Worm (Caenorhabditis elegans) whole organism, L2 larva: ENCODE measurements around the gene haao-1.

Source experiments
- C34F6.9 ChIP-seq: fragments of 150-350 bp; optimal IDR thresholded peaks from 2 replicates; lab custom pipeline; 2014; ENCODE audit warnings: missing biosample characterization, missing genetic modification characterization
- F13H6.1 ChIP-seq: sonication (generic microtip); optimal IDR thresholded peaks from 2 replicates; lab custom pipeline; 2016; ENCODE audit warnings: missing genetic modification characterization, missing compliant biosample characterization
- R02D3.7 ChIP-seq: fragments of 150-350 bp; optimal IDR thresholded peaks from 2 replicates; lab custom pipeline; 2014; ENCODE audit warnings: missing biosample characterization, missing genetic modification characterization
- Y55F3AM.14 ChIP-seq: fragments of 200-800 bp; sonication (Bioruptor generic); optimal IDR thresholded peaks from 2 replicates; lab custom pipeline; 2018; ENCODE audit warnings: mild to moderate bottlenecking, missing genetic modification characterization, missing compliant biosample characterization
- ama-1 ChIP-seq: fragments of 150-350 bp; optimal IDR thresholded peaks from 2 replicates; lab custom pipeline; 2018; ENCODE audit warnings: inconsistent platforms
- ceh-16 ChIP-seq: fragments of 150-350 bp; optimal IDR thresholded peaks from 2 replicates; lab custom pipeline; 2014; ENCODE audit warnings: missing biosample characterization, missing genetic modification characterization
- crh-2 ChIP-seq: sonication (generic microtip); optimal IDR thresholded peaks from 2 replicates; lab custom pipeline; 2017; ENCODE audit warnings: missing biosample characterization, missing genetic modification characterization
- egl-27 ChIP-seq: sonication (generic microtip); optimal IDR thresholded peaks from 3 replicates; lab custom pipeline; 2017; ENCODE audit warnings: missing biosample characterization, missing genetic modification reagents, missing genetic modification characterization
- elt-1 ChIP-seq: fragments of 150-350 bp; optimal IDR thresholded peaks from 2 replicates; lab custom pipeline; 2014; ENCODE audit warnings: missing biosample characterization, missing genetic modification characterization
- elt-3 ChIP-seq: sonication (generic microtip); optimal IDR thresholded peaks from 2 replicates; lab custom pipeline; 2017; ENCODE audit warnings: missing biosample characterization, missing genetic modification characterization
- fos-1 ChIP-seq: fragments of 150-350 bp; optimal IDR thresholded peaks from 2 replicates; lab custom pipeline; 2014; ENCODE audit warnings: missing biosample characterization, missing genetic modification characterization
- gmeb-1 ChIP-seq: fragments of 150-350 bp; optimal IDR thresholded peaks from 2 replicates; lab custom pipeline; 2014; ENCODE audit warnings: missing biosample characterization, missing genetic modification characterization
- lin-11 ChIP-seq: fragments of 150-350 bp; sonication (generic microtip); optimal IDR thresholded peaks from 2 replicates; lab custom pipeline; 2014; ENCODE audit warnings: missing biosample characterization, missing genetic modification characterization, inconsistent platforms, mixed read lengths
- lin-13 ChIP-seq: fragments of 150-350 bp; optimal IDR thresholded peaks from 2 replicates; lab custom pipeline; 2014; ENCODE audit warnings: missing biosample characterization, missing genetic modification reagents, missing genetic modification characterization
- lsy-2 ChIP-seq, 2 experiments: fragments of 150-350 bp in 1 of 2; sonication (generic microtip) in 1 of 2; optimal IDR thresholded peaks; 2 replicates each; lab custom pipeline; 2014 to 2017; ENCODE audit warnings: missing biosample characterization in 2 of 2, missing genetic modification characterization in 2 of 2
- mab-5 ChIP-seq: fragments of 150-350 bp; optimal IDR thresholded peaks from 2 replicates; lab custom pipeline; 2014; ENCODE audit warnings: missing biosample characterization, missing genetic modification characterization
- mbf-1 ChIP-seq: sonication (generic microtip); optimal IDR thresholded peaks from 2 replicates; lab custom pipeline; 2017; ENCODE audit warnings: missing biosample characterization, missing genetic modification characterization
- mdl-1 ChIP-seq, 2 experiments: fragments of 150-350 bp in 1 of 2; sonication (generic microtip) in 1 of 2; optimal IDR thresholded peaks; 2 replicates each; lab custom pipeline; 2017; ENCODE audit warnings: missing biosample characterization in 2 of 2, missing genetic modification characterization in 2 of 2
- nhr-10 ChIP-seq: sonication (generic microtip); optimal IDR thresholded peaks from 2 replicates; lab custom pipeline; 2017; ENCODE audit warnings: missing biosample characterization, missing genetic modification characterization
- nhr-11 ChIP-seq: fragments of 150-350 bp; optimal IDR thresholded peaks from 2 replicates; lab custom pipeline; 2014; ENCODE audit warnings: missing biosample characterization, missing genetic modification characterization
- nhr-12 ChIP-seq: fragments of 150-350 bp; optimal IDR thresholded peaks from 2 replicates; lab custom pipeline; 2014; ENCODE audit warnings: missing biosample characterization, missing genetic modification characterization
- nhr-129 ChIP-seq: fragments of 150-350 bp; optimal IDR thresholded peaks from 2 replicates; lab custom pipeline; 2014; ENCODE audit warnings: missing biosample characterization, missing genetic modification characterization
- nhr-21 ChIP-seq: fragments of 150-350 bp; optimal IDR thresholded peaks from 2 replicates; lab custom pipeline; 2014; ENCODE audit warnings: missing biosample characterization, missing genetic modification characterization
- nhr-23 ChIP-seq: fragments of 150-350 bp; optimal IDR thresholded peaks from 2 replicates; lab custom pipeline; 2014; ENCODE audit warnings: missing biosample characterization, missing genetic modification reagents, missing genetic modification characterization
- nhr-25 ChIP-seq: fragments of 150-350 bp; sonication (generic microtip); optimal IDR thresholded peaks from 3 replicates; lab custom pipeline; 2014; ENCODE audit warnings: missing biosample characterization, missing genetic modification characterization
- nhr-77 ChIP-seq: fragments of 150-350 bp; optimal IDR thresholded peaks from 2 replicates; lab custom pipeline; 2014; ENCODE audit warnings: missing biosample characterization, missing genetic modification characterization
- peb-1 ChIP-seq: fragments of 150-350 bp; optimal IDR thresholded peaks from 2 replicates; lab custom pipeline; 2014; ENCODE audit warnings: missing biosample characterization, missing genetic modification characterization
- sem-4 ChIP-seq: fragments of 150-350 bp; optimal IDR thresholded peaks from 2 replicates; lab custom pipeline; 2014; ENCODE audit warnings: missing biosample characterization, missing genetic modification reagents, missing genetic modification characterization
- skn-1 ChIP-seq: sonication (generic microtip); optimal IDR thresholded peaks from 2 replicates; lab custom pipeline; 2017; ENCODE audit warnings: missing biosample characterization, missing genetic modification characterization
- sma-3 ChIP-seq: sonication (generic microtip); optimal IDR thresholded peaks from 2 replicates; lab custom pipeline; 2016; ENCODE audit warnings: missing genetic modification reagents, missing genetic modification characterization, missing compliant biosample characterization
- sma-9 ChIP-seq, 2 experiments: fragments of 150-350 bp in 1 of 2; sonication (generic microtip) in 1 of 2; optimal IDR thresholded peaks; 2 replicates each; lab custom pipeline; 2014 to 2016; ENCODE audit warnings: missing genetic modification characterization in 2 of 2, mild to moderate bottlenecking in 1 of 2, missing biosample characterization in 1 of 2, missing compliant biosample characterization in 1 of 2, missing genetic modification reagents in 1 of 2, moderate library complexity in 1 of 2
- snpc-4 ChIP-seq: fragments of 150-350 bp; optimal IDR thresholded peaks from 2 replicates; lab custom pipeline; 2014; ENCODE audit warnings: missing biosample characterization, missing genetic modification characterization
- unc-39 ChIP-seq: fragments of 150-350 bp; optimal IDR thresholded peaks from 2 replicates; lab custom pipeline; 2014; ENCODE audit warnings: missing biosample characterization, missing genetic modification characterization
- unc-55 ChIP-seq: fragments of 150-350 bp; sonication (generic microtip); optimal IDR thresholded peaks from 3 replicates; lab custom pipeline; 2014; ENCODE audit warnings: missing biosample characterization, missing genetic modification reagents, missing genetic modification characterization
- unc-62 ChIP-seq: fragments of 150-350 bp; optimal IDR thresholded peaks from 2 replicates; lab custom pipeline; 2014; ENCODE audit warnings: missing biosample characterization, missing genetic modification reagents, missing genetic modification characterization
- ztf-11 ChIP-seq: sonication (generic microtip); optimal IDR thresholded peaks from 2 replicates; lab custom pipeline; 2017; ENCODE audit warnings: missing biosample characterization, missing genetic modification characterization
- ztf-4 ChIP-seq: fragments of 150-350 bp; optimal IDR thresholded peaks from 2 replicates; lab custom pipeline; 2014; ENCODE audit warnings: missing biosample characterization, missing genetic modification characterization

haao-1 gene

ce11 chrV:9500826-9501451 lies 3.8 kb upstream of the haao-1 start, which contains the start of gene swt-5:
Gene swt-5 (plus strand): TSS chrV:9501401.
- no peak for TF ChIP-seq elt-1 (tag; lab: Kevin White, UChicago)

ce11 chrV:9503152-9503817 lies 1.4 kb upstream of the haao-1 start:
- TF ChIP-seq mab-5 (tag; lab: Kevin White, UChicago): no peak
- TF ChIP-seq elt-3 (tag; lab: Kevin White, UChicago): no peak
- peak; percentile 45 for TF ChIP-seq ztf-4
- peak; percentile 53 for TF ChIP-seq C34F6.9 (tag; lab: Kevin White, UChicago)
- TF ChIP-seq nhr-23 (tag; lab: Kevin White, UChicago): no peak
- peak; percentile 48 for TF ChIP-seq ceh-16 (tag; lab: Kevin White, UChicago)
- peak; percentile 59 for TF ChIP-seq sma-9 (GFP tag; optimal IDR thresholded peaks at IDR 0.05; lab: Kevin White, UChicago)
- TF ChIP-seq sma-9 (tag; optimal IDR thresholded peaks at IDR 0.05; lab: Kevin White, UChicago): no peak
- TF ChIP-seq snpc-4 (tag; lab: Kevin White, UChicago): peak; percentile 95
- TF ChIP-seq R02D3.7 (tag; lab: Kevin White, UChicago): no peak
- TF ChIP-seq fos-1 (tag; lab: Kevin White, UChicago): peak; percentile 44
- no peak for TF ChIP-seq skn-1 (tag; lab: Kevin White, UChicago)
- TF ChIP-seq egl-27 (tag; lab: Kevin White, UChicago): peak; percentile 67
- no peak for TF ChIP-seq ama-1 (lab: Kevin White, UChicago)
- TF ChIP-seq peb-1 (tag; lab: Kevin White, UChicago): no peak
- no peak for TF ChIP-seq unc-39
- TF ChIP-seq lsy-2 (tag; optimal IDR thresholded peaks at IDR 0.05; lab: Kevin White, UChicago): peak; percentile 54 to 56
- TF ChIP-seq nhr-129 (tag; lab: Kevin White, UChicago): peak; percentile 76
- no peak for TF ChIP-seq unc-62 (GFP tag; lab: Kevin White, UChicago)
- TF ChIP-seq lin-13: peak; percentile 54
- peak; percentile 75 for TF ChIP-seq sma-3 (GFP tag; lab: Kevin White, UChicago)
- peak; percentile 54 for TF ChIP-seq nhr-25 (tag; lab: Kevin White, UChicago)
- peak; percentile 34 for TF ChIP-seq sem-4 (tag; lab: Kevin White, UChicago)
- TF ChIP-seq nhr-12 (tag; lab: Kevin White, UChicago): no peak
- no peak for TF ChIP-seq nhr-77 (tag; lab: Kevin White, UChicago)
- no peak for TF ChIP-seq mbf-1
- peak; percentile 66 for TF ChIP-seq gmeb-1 (tag; lab: Kevin White, UChicago)
- peak; percentile 57 for TF ChIP-seq F13H6.1 (tag; lab: Kevin White, UChicago)
- peak; percentile 4 for TF ChIP-seq nhr-10 (tag; lab: Kevin White, UChicago)
- TF ChIP-seq nhr-21: peak; percentile 71
- no peak for TF ChIP-seq nhr-11 (tag; lab: Kevin White, UChicago)
- peak; percentile 60 for TF ChIP-seq Y55F3AM.14
- TF ChIP-seq crh-2: peak; percentile 38
- no peak for TF ChIP-seq elt-1 (tag; lab: Kevin White, UChicago)
- TF ChIP-seq unc-55 (GFP tag; lab: Kevin White, UChicago): no peak
- TF ChIP-seq lin-11 (tag; lab: Kevin White, UChicago): peak; percentile 51

- TF ChIP-seq crh-2: peak; percentile 10
- TF ChIP-seq ztf-11 (tag; lab: Kevin White, UChicago): no peak
- TF ChIP-seq fos-1 (tag; lab: Kevin White, UChicago): peak; percentile 78
- TF ChIP-seq sma-9 (GFP tag; optimal IDR thresholded peaks at IDR 0.05; lab: Kevin White, UChicago): peak; percentile 30
- no peak for TF ChIP-seq sma-9 (tag; optimal IDR thresholded peaks at IDR 0.05; lab: Kevin White, UChicago)
- TF ChIP-seq lin-13: no peak
- TF ChIP-seq nhr-23 (tag; lab: Kevin White, UChicago): no peak
- TF ChIP-seq ama-1 (lab: Kevin White, UChicago): no peak
- peak in 1 of 2 experiments; percentile 13 for TF ChIP-seq mdl-1 (tag; optimal IDR thresholded peaks at IDR 0.05; lab: Kevin White, UChicago)
- TF ChIP-seq, all 48 proteins: peak for 4
These were observed 2.2 kb downstream of the haao-1 start for ce11 chrV:9506931-9507330.
